Worm (Caenorhabditis elegans) whole organism, young adult: ENCODE measurements around the gene srh-79.
A peak's percentile ranks its signal among the peaks of the same experiment; 100 is the strongest.

ENCODE experiments used
- B0035.1 ChIP-seq: sonication (generic microtip); optimal IDR thresholded peaks from 2 replicates; lab custom pipeline; 2016; ENCODE audit warnings: missing genetic modification characterization, mild to moderate bottlenecking, missing compliant biosample characterization, missing genotype, missing genetic modification reagents
- B0261.1 ChIP-seq: sonication (generic microtip); optimal IDR thresholded peaks from 2 replicates; lab custom pipeline; 2016; ENCODE audit warnings: mild to moderate bottlenecking, missing genetic modification characterization, moderate library complexity, missing compliant biosample characterization
- B0336.3 ChIP-seq: fragments of 200-800 bp; sonication (Bioruptor generic); IDR thresholded peaks from 2 replicates; pipeline ENCODE4 v1.3.6; 2022; ENCODE audit warnings: missing genetic modification characterization, missing compliant biosample characterization
- F23B12.7 ChIP-seq: sonication (generic microtip); optimal IDR thresholded peaks from 2 replicates; lab custom pipeline; 2017; ENCODE audit warnings: missing genetic modification characterization, mild to moderate bottlenecking, missing compliant biosample characterization, antibody characterized with exemption, moderate library complexity; ENCODE audit not compliant: insufficient read depth
- F33H1.4 ChIP-seq: fragments of 200-800 bp; sonication (Bioruptor generic); IDR thresholded peaks from 2 replicates; pipeline ENCODE4 v1.3.6; 2022; ENCODE audit warnings: missing genetic modification reagents, missing genetic modification characterization, missing compliant biosample characterization
- F37B4.10 ChIP-seq: fragments of 200-800 bp; sonication (Bioruptor generic); IDR thresholded peaks from 2 replicates; pipeline ENCODE4 v1.3.6; 2022; ENCODE audit warnings: missing genetic modification characterization, missing compliant biosample characterization
- F52B5.7 ChIP-seq: sonication (generic microtip); optimal IDR thresholded peaks from 2 replicates; lab custom pipeline; 2016; ENCODE audit warnings: mild to moderate bottlenecking, missing genetic modification characterization, missing compliant biosample characterization
- F57C9.4 ChIP-seq: sonication (generic microtip); optimal IDR thresholded peaks from 2 replicates; lab custom pipeline; 2017; ENCODE audit warnings: mild to moderate bottlenecking, missing genetic modification characterization, missing compliant biosample characterization
- T07F8.4 ChIP-seq: sonication (generic microtip); optimal IDR thresholded peaks from 2 replicates; lab custom pipeline; 2016; ENCODE audit warnings: mild to moderate bottlenecking, missing genetic modification characterization, moderate library complexity, missing compliant biosample characterization
- T26A5.8 ChIP-seq: sonication (generic microtip); optimal IDR thresholded peaks from 2 replicates; lab custom pipeline; 2016; ENCODE audit warnings: missing genetic modification characterization, missing compliant biosample characterization
- Y53G8AR.9 ChIP-seq: fragments of 200-800 bp; sonication (Bioruptor generic); conservative IDR thresholded peaks from 2 replicates; pipeline ENCODE4 v1.3.6; 2022; ENCODE audit warnings: missing genetic modification reagents, missing genetic modification characterization, missing compliant biosample characterization
- Y67H2A.10 ChIP-seq: fragments of 200-800 bp; sonication (Bioruptor generic); conservative IDR thresholded peaks from 2 replicates; pipeline ENCODE4 v1.3.6; 2022; ENCODE audit warnings: missing genetic modification reagents, missing genetic modification characterization, missing compliant biosample characterization
- Y95B8A.8 ChIP-seq: fragments of 200-800 bp; sonication (Bioruptor generic); IDR thresholded peaks from 2 replicates; pipeline ENCODE4 v1.3.6; 2022; ENCODE audit warnings: missing genetic modification reagents, missing genetic modification characterization, missing compliant biosample characterization
- atf-7 ChIP-seq: sonication (generic microtip); optimal IDR thresholded peaks from 2 replicates; lab custom pipeline; 2017; ENCODE audit warnings: mild to moderate bottlenecking, missing genetic modification characterization, missing compliant biosample characterization
- athp-1 ChIP-seq: sonication (generic microtip); optimal IDR thresholded peaks from 2 replicates; lab custom pipeline; 2017; ENCODE audit warnings: mild to moderate bottlenecking, missing genetic modification characterization, missing compliant biosample characterization
- bed-1 ChIP-seq: fragments of 200-800 bp; sonication (Bioruptor generic); IDR thresholded peaks from 2 replicates; pipeline ENCODE4 v1.3.6; 2022; ENCODE audit warnings: missing genetic modification reagents, missing genetic modification characterization, missing compliant biosample characterization
- ccch-3 ChIP-seq: fragments of 200-800 bp; sonication (Bioruptor generic); optimal IDR thresholded peaks from 2 replicates; lab custom pipeline; 2018; ENCODE audit warnings: mild to moderate bottlenecking, missing genetic modification characterization, missing compliant biosample characterization
- ceh-40 ChIP-seq: fragments of 200-800 bp; sonication (Bioruptor generic); IDR thresholded peaks from 2 replicates; pipeline ENCODE4 v1.3.6; 2022; ENCODE audit warnings: missing genetic modification characterization, missing compliant biosample characterization
- ceh-91 ChIP-seq: fragments of 200-800 bp; sonication (Bioruptor generic); IDR thresholded peaks from 2 replicates; pipeline ENCODE4 v1.3.6; 2022; ENCODE audit warnings: missing genetic modification reagents, missing genetic modification characterization, missing compliant biosample characterization
- die-1 ChIP-seq: sonication (generic microtip); optimal IDR thresholded peaks from 2 replicates; lab custom pipeline; 2016; ENCODE audit warnings: missing genotype, mild to moderate bottlenecking, missing genetic modification characterization, missing compliant biosample characterization
- dpl-1 ChIP-seq: fragments of 150-350 bp; optimal IDR thresholded peaks from 2 replicates; lab custom pipeline; 2014; ENCODE audit warnings: missing biosample characterization, missing genetic modification reagents, missing genetic modification characterization
- efl-1 ChIP-seq: fragments of 150-350 bp; optimal IDR thresholded peaks from 2 replicates; lab custom pipeline; 2014; ENCODE audit warnings: missing biosample characterization, missing genetic modification reagents, missing genetic modification characterization
- ets-4 ChIP-seq: fragments of 200-800 bp; sonication (Bioruptor generic); optimal IDR thresholded peaks from 2 replicates; lab custom pipeline; 2018; ENCODE audit warnings: mild to moderate bottlenecking, missing genetic modification characterization, missing compliant biosample characterization
- gei-17 ChIP-seq: fragments of 200-800 bp; sonication (Bioruptor generic); optimal IDR thresholded peaks from 2 replicates; lab custom pipeline; 2018; ENCODE audit warnings: mild to moderate bottlenecking, missing genetic modification characterization, missing compliant biosample characterization
- hlh-12 ChIP-seq: sonication (generic microtip); optimal IDR thresholded peaks from 2 replicates; lab custom pipeline; 2016; ENCODE audit warnings: missing genetic modification characterization, missing compliant biosample characterization
- lin-54 ChIP-seq: fragments of 200-800 bp; sonication (Bioruptor generic); optimal IDR thresholded peaks from 2 replicates; lab custom pipeline; 2018; ENCODE audit warnings: mild to moderate bottlenecking, missing genetic modification characterization, missing compliant biosample characterization
- lir-1 ChIP-seq: fragments of 200-800 bp; sonication (Bioruptor generic); conservative IDR thresholded peaks from 2 replicates; pipeline ENCODE4 v1.3.6; 2022; ENCODE audit warnings: missing genetic modification reagents, missing genetic modification characterization, missing compliant biosample characterization
- madf-10 ChIP-seq: sonication (generic microtip); optimal IDR thresholded peaks from 2 replicates; lab custom pipeline; 2016; ENCODE audit warnings: mild to moderate bottlenecking, missing genetic modification characterization, missing compliant biosample characterization
- mcd-1 ChIP-seq: fragments of 200-800 bp; sonication (Bioruptor generic); IDR thresholded peaks from 2 replicates; pipeline ENCODE4 v1.3.6; 2022; ENCODE audit warnings: missing genetic modification reagents, missing genetic modification characterization, missing compliant biosample characterization
- mel-28 ChIP-seq: sonication (generic microtip); optimal IDR thresholded peaks from 2 replicates; lab custom pipeline; 2016; ENCODE audit warnings: borderline replicate concordance, mild to moderate bottlenecking, missing genetic modification characterization, missing compliant biosample characterization
- nfya-2 ChIP-seq: fragments of 200-800 bp; sonication (Bioruptor generic); IDR thresholded peaks from 2 replicates; pipeline ENCODE4 v1.3.6; 2022; ENCODE audit warnings: missing genetic modification reagents, missing genetic modification characterization, missing compliant biosample characterization
- nfyb-1 ChIP-seq: fragments of 200-800 bp; sonication (Bioruptor generic); IDR thresholded peaks from 2 replicates; pipeline ENCODE4 v1.3.6; 2022; ENCODE audit warnings: missing genetic modification reagents, missing genetic modification characterization, missing compliant biosample characterization
- nhr-179 ChIP-seq: sonication (generic microtip); optimal IDR thresholded peaks from 2 replicates; lab custom pipeline; 2016; ENCODE audit warnings: mild to moderate bottlenecking, missing genetic modification characterization, missing compliant biosample characterization
- nhr-27 ChIP-seq: fragments of 200-800 bp; sonication (Bioruptor generic); optimal IDR thresholded peaks from 2 replicates; lab custom pipeline; 2018; ENCODE audit warnings: mild to moderate bottlenecking, missing genetic modification characterization, moderate library complexity, missing compliant biosample characterization
- pbrm-1 ChIP-seq: fragments of 200-800 bp; sonication (Bioruptor generic); IDR thresholded peaks from 2 replicates; pipeline ENCODE4 v1.3.6; 2022; ENCODE audit warnings: missing genetic modification reagents, missing genetic modification characterization, missing compliant biosample characterization
- pha-4 ChIP-seq: fragments of 150-350 bp; sonication (generic microtip); optimal IDR thresholded peaks from 2 replicates; lab custom pipeline; 2014; ENCODE audit warnings: missing biosample characterization, missing genetic modification reagents, missing genetic modification characterization
- rcor-1 ChIP-seq: fragments of 200-800 bp; sonication (Bioruptor generic); IDR thresholded peaks from 2 replicates; pipeline ENCODE4 v1.3.6; 2022; ENCODE audit warnings: missing genetic modification reagents, missing genetic modification characterization, missing compliant biosample characterization
- repo-1 ChIP-seq: sonication (generic microtip); optimal IDR thresholded peaks from 2 replicates; lab custom pipeline; 2017; ENCODE audit warnings: mild to moderate bottlenecking, missing genetic modification characterization, missing compliant biosample characterization
- rpc-1 ChIP-seq, 2 experiments: fragments of 150-350 bp in 1 of 2; sonication (generic microtip) in 1 of 2; optimal IDR thresholded peaks; 2 replicates each; lab custom pipeline; 2014 to 2018; ENCODE audit warnings: missing biosample characterization in 1 of 2, missing genetic modification characterization in 1 of 2, missing genetic modification reagents in 1 of 2, missing genotype in 1 of 2
- snpc-1.1 ChIP-seq: sonication (generic microtip); optimal IDR thresholded peaks from 2 replicates; lab custom pipeline; 2017; ENCODE audit warnings: missing genetic modification characterization, mild to moderate bottlenecking, missing compliant biosample characterization, antibody characterized with exemption, moderate library complexity, missing genotype, missing genetic modification reagents; ENCODE audit not compliant: insufficient read depth
- snpc-3.4 ChIP-seq: sonication (generic microtip); optimal IDR thresholded peaks from 2 replicates; lab custom pipeline; 2017; ENCODE audit warnings: missing genetic modification characterization, mild to moderate bottlenecking, missing compliant biosample characterization, antibody characterized with exemption, moderate library complexity, missing genotype, missing genetic modification reagents
- somi-1 ChIP-seq: fragments of 200-800 bp; sonication (Bioruptor generic); optimal IDR thresholded peaks from 2 replicates; lab custom pipeline; 2018; ENCODE audit warnings: mild to moderate bottlenecking, missing genetic modification characterization, missing compliant biosample characterization
- tbp1 ChIP-seq: fragments of 200-800 bp; sonication (Bioruptor generic); optimal IDR thresholded peaks from 2 replicates; lab custom pipeline; 2018; ENCODE audit warnings: mild to moderate bottlenecking, missing genetic modification characterization, missing compliant biosample characterization
- unc-62 ChIP-seq: fragments of 150-350 bp; optimal IDR thresholded peaks from 2 replicates; lab custom pipeline; 2014; ENCODE audit warnings: missing biosample characterization, missing genetic modification reagents, missing genetic modification characterization
- xnd-1 ChIP-seq: sonication (generic microtip); optimal IDR thresholded peaks from 2 replicates; lab custom pipeline; 2016; ENCODE audit warnings: missing genotype, missing genetic modification reagents, missing genetic modification characterization, missing compliant biosample characterization
- zfh-2 ChIP-seq: fragments of 200-800 bp; sonication (Bioruptor generic); conservative IDR thresholded peaks from 2 replicates; pipeline ENCODE4 v1.3.6; 2022; ENCODE audit warnings: missing genetic modification reagents, missing genetic modification characterization, missing compliant biosample characterization
- ztf-18 ChIP-seq: sonication (generic microtip); optimal IDR thresholded peaks from 2 replicates; lab custom pipeline; 2016; ENCODE audit warnings: missing genotype, mild to moderate bottlenecking, missing genetic modification characterization, missing compliant biosample characterization
- ztf-22 ChIP-seq: fragments of 200-800 bp; sonication (Bioruptor generic); optimal IDR thresholded peaks from 2 replicates; lab custom pipeline; 2018; ENCODE audit warnings: mild to moderate bottlenecking, missing genetic modification characterization, moderate library complexity, missing compliant biosample characterization
- ztf-3 ChIP-seq: fragments of 200-800 bp; sonication (Bioruptor generic); optimal IDR thresholded peaks from 2 replicates; lab custom pipeline; 2018; ENCODE audit warnings: mild to moderate bottlenecking, missing genetic modification characterization, missing compliant biosample characterization
- ztf-6 ChIP-seq: fragments of 200-800 bp; sonication (Bioruptor generic); IDR thresholded peaks from 2 replicates; pipeline ENCODE4 v1.3.6; 2022; ENCODE audit warnings: missing genetic modification reagents, missing genetic modification characterization, missing compliant biosample characterization

Gene srh-79

DNA sequence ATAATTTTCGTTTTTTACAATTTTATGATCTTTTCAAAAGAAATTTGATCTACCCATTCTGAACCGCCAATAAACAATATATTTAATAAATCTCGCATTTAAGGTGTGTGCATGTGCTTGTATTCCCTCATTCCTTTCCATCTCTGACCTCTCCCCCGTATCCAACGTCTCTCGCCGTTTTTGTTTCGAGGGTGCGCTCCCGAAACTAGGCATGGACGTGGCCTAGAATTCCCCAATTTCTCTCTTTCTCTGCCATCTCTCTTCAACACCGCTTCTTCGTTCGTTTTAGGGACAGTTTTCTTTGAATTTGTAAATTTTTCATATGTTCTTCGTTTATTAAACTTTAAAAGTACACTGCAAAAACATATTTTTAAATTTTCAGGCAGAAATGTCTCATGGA is 32.0 kb upstream of the srh-79 start, which contains the start of gene F25E5.1 (continued):
- no peak for TF ChIP-seq gei-17
- no peak for TF ChIP-seq nfyb-1 (GFP tag; lab: Robert Waterston, UW)
- no peak for TF ChIP-seq ztf-22 (GFP tag; lab: Kevin White, UChicago)
- no peak for TF ChIP-seq mel-28 (tag; lab: Kevin White, UChicago)
- TF ChIP-seq Y67H2A.10 (GFP tag; lab: Robert Waterston, UW), result no peak
- no peak for TF ChIP-seq ceh-40 (GFP tag; lab: Robert Waterston, UW)
- no peak for TF ChIP-seq nhr-179 (tag; lab: Kevin White, UChicago)
- peak; percentile 49 for TF ChIP-seq ztf-18 (tag; lab: Kevin White, UChicago)
- TF ChIP-seq F37B4.10 (GFP tag; lab: Robert Waterston, UW), result no peak
- TF ChIP-seq F52B5.7 (tag; lab: Kevin White, UChicago), result no peak
- no peak for TF ChIP-seq lir-1
- TF ChIP-seq Y95B8A.8 (GFP tag; lab: Robert Waterston, UW), result no peak
- no peak for TF ChIP-seq T26A5.8 (tag; lab: Kevin White, UChicago)
- no peak for TF ChIP-seq tbp1 (GFP tag; lab: Kevin White, UChicago)
- no peak for TF ChIP-seq B0261.1 (tag; lab: Kevin White, UChicago)
- peak; percentile 15 for TF ChIP-seq xnd-1 (tag; lab: Kevin White, UChicago)
- no peak for TF ChIP-seq madf-10 (tag; lab: Kevin White, UChicago)
- TF ChIP-seq rcor-1 (GFP tag; lab: Robert Waterston, UW), result 0 out of 2 replicates have a peak, but pooled peaks have one; percentile 32
- no peak for TF ChIP-seq ccch-3
- TF ChIP-seq nhr-27 (tag; lab: Kevin White, UChicago), result no peak
- TF ChIP-seq F57C9.4 (tag; lab: Kevin White, UChicago), result no peak
- TF ChIP-seq Y53G8AR.9 (GFP tag; lab: Robert Waterston, UW), result no peak
- no peak for TF ChIP-seq B0035.1
- TF ChIP-seq lin-54 (GFP tag; lab: Kevin White, UChicago), result no peak
- TF ChIP-seq athp-1 (tag; lab: Kevin White, UChicago), result peak; percentile 61
- peak; percentile 67 for TF ChIP-seq efl-1 (GFP tag; lab: Kevin White, UChicago)
- no peak for TF ChIP-seq ztf-6 (GFP tag; lab: Robert Waterston, UW)
- TF ChIP-seq somi-1, result no peak
- TF ChIP-seq F23B12.7 (tag; lab: Kevin White, UChicago), result no peak
- TF ChIP-seq nfya-2 (GFP tag; lab: Robert Waterston, UW), result no peak
- TF ChIP-seq mcd-1, result no peak
- TF ChIP-seq pbrm-1 (GFP tag; lab: Robert Waterston, UW), result peak; percentile 68; the same call in 1 of the 2 replicates
- TF ChIP-seq rpc-1 (optimal IDR thresholded peaks at IDR 0.05; lab: Kevin White, UChicago), result no peak
- TF ChIP-seq rpc-1 (tag; optimal IDR thresholded peaks at IDR 0.05; lab: Kevin White, UChicago), result no peak
- no peak for TF ChIP-seq zfh-2 (GFP tag; lab: Robert Waterston, UW)
- TF ChIP-seq pha-4 (tag; lab: Kevin White, UChicago), result no peak
- TF ChIP-seq ets-4 (GFP tag; lab: Kevin White, UChicago), result no peak
- no peak for TF ChIP-seq snpc-3.4 (tag; lab: Kevin White, UChicago)
- no peak for TF ChIP-seq ztf-3 (GFP tag; lab: Kevin White, UChicago)
- no peak for TF ChIP-seq bed-1 (GFP tag; lab: Robert Waterston, UW)
- TF ChIP-seq unc-62 (GFP tag; lab: Kevin White, UChicago), result no peak
- no peak for TF ChIP-seq B0336.3
- no peak for TF ChIP-seq die-1 (tag; lab: Kevin White, UChicago)
- no peak for TF ChIP-seq ceh-91 (GFP tag; lab: Robert Waterston, UW)
- no peak for TF ChIP-seq F33H1.4 (GFP tag; lab: Robert Waterston, UW)
- no peak for TF ChIP-seq atf-7 (tag; lab: Kevin White, UChicago)
- no peak for TF ChIP-seq snpc-1.1 (tag; lab: Kevin White, UChicago)
- no peak for TF ChIP-seq repo-1 (tag; lab: Kevin White, UChicago)
- TF ChIP-seq hlh-12 (tag; lab: Kevin White, UChicago), result no peak
- no peak for TF ChIP-seq T07F8.4 (tag; lab: Kevin White, UChicago)
- TF ChIP-seq dpl-1 (GFP tag; lab: Kevin White, UChicago), result no peak
